Fruit fly (Drosophila melanogaster): ENCODE measurements around the gene CG42763.

DNA sequence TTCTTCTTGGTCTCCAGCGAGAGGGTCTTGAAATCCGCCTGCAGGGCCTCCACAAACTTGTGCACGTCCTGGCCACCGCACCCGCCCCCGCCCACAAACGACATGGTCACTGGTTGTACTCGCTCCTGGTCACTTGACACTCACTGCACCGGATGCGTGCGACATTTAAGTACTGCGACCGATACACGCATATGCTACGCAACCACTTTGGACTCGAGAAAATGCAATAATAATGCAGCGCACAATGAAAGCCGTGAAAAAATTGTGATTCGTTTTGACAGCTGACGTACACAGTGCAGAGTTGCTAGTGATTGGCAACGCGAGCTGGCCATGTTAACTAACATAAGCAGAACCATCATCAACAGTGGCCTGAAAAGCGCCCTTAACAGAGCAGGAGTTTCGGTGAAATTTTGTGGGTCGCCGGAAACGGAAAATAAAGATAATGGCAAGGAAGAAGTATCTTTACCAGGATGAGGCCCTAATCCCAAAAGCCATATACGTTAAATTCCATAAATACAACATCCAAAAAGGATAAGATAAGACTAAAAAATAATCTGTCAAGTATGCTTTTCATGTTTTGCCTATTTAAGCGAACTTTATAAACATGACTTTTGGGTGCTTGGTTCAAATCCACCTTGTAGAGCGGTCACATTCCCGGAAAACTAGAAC is 21.1 kb downstream of the CG42763 start, which contains the start of the genes mon2 and CG8673:
- TF ChIP-seq Clk (GFP tag; optimal IDR thresholded peaks at IDR 0.05) = no peak
- no peak for TF ChIP-seq Crg-1 (GFP tag; optimal IDR thresholded peaks at IDR 0.05)
- TF ChIP-seq cic (GFP tag; optimal IDR thresholded peaks at IDR 0.05) = no peak
- no peak for TF ChIP-seq ovo (GFP tag; optimal IDR thresholded peaks at IDR 0.05)
- TF ChIP-seq CG1620 (GFP tag; optimal IDR thresholded peaks at IDR 0.05) = no peak
- peak; percentile 0 for TF ChIP-seq tj (GFP tag; optimal IDR thresholded peaks at IDR 0.05)
- TF ChIP-seq cnc (optimal IDR thresholded peaks at IDR 0.05) = no peak
- TF ChIP-seq bab1 (GFP tag; optimal IDR thresholded peaks at IDR 0.05) = peak; percentile 45
- no peak for TF ChIP-seq CG7045 (GFP tag; optimal IDR thresholded peaks at IDR 0.05)
- no peak for TF ChIP-seq kay (GFP tag; ENCODE audit: borderline replicate concordance)
- no peak for TF ChIP-seq CG5204 (GFP tag; optimal IDR thresholded peaks at IDR 0.05)
- no peak for TF ChIP-seq CG7101 (tag; optimal IDR thresholded peaks at IDR 0.05)
